Fruit fly (Drosophila melanogaster) whole organism, prepupa: Measurements from ENCODE around the gene CG7025.
A peak's percentile ranks its signal among the peaks of the same experiment; 100 is the strongest.

Source experiments
- Blimp-1 ChIP-seq: fragments of 200-800 bp; sonication (Bioruptor generic); optimal IDR thresholded peaks from 3 replicates; lab custom pipeline; 2017; ENCODE audit warnings: missing biosample characterization, missing genetic modification characterization, mild to moderate bottlenecking, moderate library complexity, missing genetic modification reagents
- CG11294 ChIP-seq: fragments of 200-800 bp; sonication (Bioruptor generic); IDR thresholded peaks from 2 replicates; pipeline ENCODE4 v1.3.6; 2022; ENCODE audit warnings: missing biosample characterization, missing genetic modification characterization
- CG1621 ChIP-seq: fragments of 200-800 bp; sonication (Bioruptor generic); optimal IDR thresholded peaks from 3 replicates; lab custom pipeline; 2018; ENCODE audit warnings: missing biosample characterization, mild to moderate bottlenecking, missing genetic modification characterization
- CG6276 ChIP-seq: fragments of 200-800 bp; sonication (Bioruptor generic); optimal IDR thresholded peaks from 2 replicates; lab custom pipeline; 2017; ENCODE audit warnings: missing biosample characterization, mild to moderate bottlenecking, missing genetic modification characterization
- Eip78C ChIP-seq: fragments of 200-800 bp; sonication (Bioruptor generic); peaks from one replicate; lab custom pipeline; 2016; ENCODE audit warnings: missing biosample characterization, missing genetic modification characterization
- Lpt ChIP-seq: fragments of 200-800 bp; sonication (Bioruptor generic); optimal IDR thresholded peaks from 3 replicates; lab custom pipeline; 2016; ENCODE audit warnings: missing biosample characterization, missing genetic modification characterization
- fd59A ChIP-seq: fragments of 200-800 bp; sonication (Bioruptor generic); optimal IDR thresholded peaks from 2 replicates; lab custom pipeline; 2017; ENCODE audit warnings: missing biosample characterization, mild to moderate bottlenecking, missing genetic modification characterization, missing genetic modification reagents
- fd85E ChIP-seq: fragments of 200-800 bp; sonication (Bioruptor generic); optimal IDR thresholded peaks from 3 replicates; lab custom pipeline; 2016; ENCODE audit warnings: missing biosample characterization, missing genetic modification characterization
- fkh ChIP-seq: fragments of 200-800 bp; sonication (Bioruptor generic); optimal IDR thresholded peaks from 3 replicates; lab custom pipeline; 2017; ENCODE audit warnings: missing biosample characterization, mild to moderate bottlenecking, missing genetic modification characterization, moderate library complexity
- ss ChIP-seq, 2 experiments: fragments of 200-800 bp; sonication (Bioruptor generic); optimal IDR thresholded peaks; 2 replicates in 1 of 2; 3 replicates in 1 of 2; lab custom pipeline; 2017 to 2018; ENCODE audit warnings: mild to moderate bottlenecking in 2 of 2, missing biosample characterization in 2 of 2, missing genetic modification characterization in 2 of 2, moderate library complexity in 1 of 2

DNA sequence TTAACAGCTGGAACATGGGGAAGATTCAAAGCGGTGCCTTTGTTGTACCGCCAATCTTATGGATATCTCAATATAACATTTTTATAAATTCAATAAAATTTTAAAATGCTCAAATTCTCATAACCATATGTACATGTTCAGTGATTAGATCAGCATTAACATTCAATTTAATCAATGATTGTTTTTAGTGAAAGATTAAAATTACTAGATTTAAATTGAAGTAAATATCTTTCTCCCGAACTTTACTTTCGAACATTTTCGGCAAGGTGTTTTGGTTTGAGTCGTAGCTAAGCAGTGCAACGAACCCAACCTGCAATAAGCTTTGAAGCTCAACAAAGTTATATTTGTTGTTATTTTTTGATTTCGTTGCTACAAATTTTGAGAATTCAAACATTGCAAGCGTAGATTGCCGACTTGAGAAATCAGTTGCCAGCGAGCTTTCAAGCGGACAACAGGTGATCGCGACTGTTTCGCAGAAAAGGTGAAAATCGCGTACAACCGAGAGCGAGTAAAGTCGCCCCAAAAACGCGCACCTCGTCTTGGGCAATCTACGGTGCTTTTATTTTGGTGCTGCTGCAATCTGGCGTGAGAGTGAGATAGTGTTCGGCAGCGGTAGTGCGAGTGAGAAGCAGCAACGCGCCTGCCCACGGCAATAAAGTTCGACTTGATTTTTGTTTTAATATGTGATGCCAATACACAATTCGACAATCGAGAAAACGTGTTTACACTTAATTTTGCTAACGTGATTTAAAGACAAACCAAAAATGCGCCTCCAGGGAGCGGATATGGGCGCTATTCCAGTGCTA, 10.1 kb upstream of the CG7025 start, which contains the start of gene Tep3:
- TF ChIP-seq fd59A (GFP tag; lab: Kevin White, UChicago) (peak; percentile 6), Eip78C (peak; percentile 85), CG11294 (GFP tag; lab: Robert Waterston, UW) (no peak), fd85E (GFP tag; lab: Kevin White, UChicago) (no peak), CG1621 (tag; lab: Kevin White, UChicago) (no peak), Lpt (GFP tag; lab: Kevin White, UChicago) (peak; percentile 26), Blimp-1 (GFP tag; lab: Kevin White, UChicago) (no peak), ss (GFP tag; optimal IDR thresholded peaks at IDR 0.05; lab: Kevin White, UChicago) (peak in 1 of 2 experiments; percentile 45), CG6276 (peak; percentile 34), fkh (GFP tag; lab: Kevin White, UChicago) (no peak)
